Fruit fly (Drosophila melanogaster) Kc167 (cell line): ENCODE measurements around the gene kuz.

Source experiments
- Myc ChIP-seq: fragments of >200 bp; optimal IDR thresholded peaks from 2 replicates; lab custom pipeline; 2017; ENCODE audit warnings: missing external identifiers
- Sin3A ChIP-seq: fragments of >200 bp; optimal IDR thresholded peaks from 2 replicates; lab custom pipeline; 2018; ENCODE audit warnings: missing external identifiers
- h ChIP-seq: fragments of >200 bp; optimal IDR thresholded peaks from 3 replicates; lab custom pipeline; 2018; ENCODE audit warnings: missing external identifiers
- insv ChIP-seq: fragments of >200 bp; optimal IDR thresholded peaks from 3 replicates; lab custom pipeline; 2018; ENCODE audit warnings: missing external identifiers
- psq ChIP-seq: fragments of >200 bp; optimal IDR thresholded peaks from 2 replicates; lab custom pipeline; 2017; ENCODE audit warnings: missing external identifiers
- ttk ChIP-seq: sonication (Bioruptor generic); optimal IDR thresholded peaks from 2 replicates; lab custom pipeline; 2017; ENCODE audit warnings: missing external identifiers

Gene kuz

DNA sequence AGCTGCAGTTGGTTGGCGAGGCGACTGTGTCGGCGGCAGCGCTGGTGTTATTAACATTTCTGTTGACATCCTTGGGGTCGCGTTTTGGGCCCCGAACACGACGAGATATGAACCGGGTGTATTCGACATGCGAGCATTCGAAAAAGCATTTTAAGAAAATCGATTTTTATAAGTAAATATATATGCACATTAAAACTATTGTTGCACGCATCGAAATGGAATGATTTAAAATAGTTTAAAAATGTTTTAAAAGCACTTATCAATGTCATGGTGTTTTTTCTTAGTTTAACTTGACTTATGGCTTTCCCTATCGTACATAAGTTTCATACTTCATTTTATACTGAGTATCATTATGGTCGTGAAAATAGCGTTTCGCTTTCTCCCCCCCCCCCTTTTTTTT, 28.1 kb upstream of the kuz start:
- no peak for TF ChIP-seq insv (lab: Kevin White, UChicago)

DNA sequence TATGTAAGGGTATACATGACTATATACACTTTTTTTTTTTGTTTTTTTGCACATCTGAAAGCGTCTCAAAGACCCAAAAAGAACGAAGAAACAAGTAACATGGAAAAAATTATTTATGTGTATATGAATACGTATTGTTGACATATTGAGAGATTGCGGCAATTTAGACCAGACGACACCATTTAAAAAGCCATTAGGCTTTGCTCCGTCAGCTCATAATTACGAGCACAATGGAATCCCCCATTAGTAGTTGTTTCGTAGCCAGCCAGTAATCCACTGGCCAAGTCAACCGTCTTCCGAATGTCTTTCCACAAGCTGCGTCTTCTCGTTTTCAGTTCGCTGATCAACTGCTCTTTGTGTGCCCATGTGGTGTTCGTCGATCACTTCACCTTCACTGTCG, 22.4 kb upstream of the kuz start, which contains the start of gene CG33640:
CG33640 (plus strand) TSS at position 301 of the 400 bp plus-strand sequence.
- no peak for TF ChIP-seq Myc (lab: Kevin White, UChicago)
- no peak for TF ChIP-seq ttk
- TF ChIP-seq insv (lab: Kevin White, UChicago): no peak
- no peak for TF ChIP-seq h
- TF ChIP-seq Sin3A: no peak
- TF ChIP-seq psq (lab: Kevin White, UChicago): no peak

DNA sequence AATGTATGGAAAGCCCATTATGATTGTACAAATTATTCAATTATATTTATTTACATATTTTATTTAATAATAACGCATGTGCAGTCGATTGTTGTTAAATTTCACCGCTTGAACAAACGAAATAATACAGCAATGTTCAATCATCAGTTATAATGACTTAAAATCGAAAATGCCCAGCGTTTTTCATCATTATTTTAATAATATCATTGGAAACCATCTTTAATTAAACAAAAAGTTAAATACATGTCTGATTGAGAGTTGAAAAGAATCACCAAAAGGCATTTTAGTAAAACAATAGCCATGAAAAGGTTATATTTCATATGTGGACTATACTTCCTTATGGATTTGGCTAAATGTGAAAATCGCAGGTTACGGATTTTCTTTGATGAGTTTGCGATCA, 21.2 kb upstream of the kuz start, which contains the start of gene CG33641:
CG33641 (plus strand) TSS at position 301 of the 400 bp plus-strand sequence.
- no peak for TF ChIP-seq psq (lab: Kevin White, UChicago)
- no peak for TF ChIP-seq ttk
- no peak for TF ChIP-seq h
- TF ChIP-seq Sin3A: no peak
- TF ChIP-seq insv (lab: Kevin White, UChicago): no peak
- TF ChIP-seq Myc (lab: Kevin White, UChicago): no peak

DNA sequence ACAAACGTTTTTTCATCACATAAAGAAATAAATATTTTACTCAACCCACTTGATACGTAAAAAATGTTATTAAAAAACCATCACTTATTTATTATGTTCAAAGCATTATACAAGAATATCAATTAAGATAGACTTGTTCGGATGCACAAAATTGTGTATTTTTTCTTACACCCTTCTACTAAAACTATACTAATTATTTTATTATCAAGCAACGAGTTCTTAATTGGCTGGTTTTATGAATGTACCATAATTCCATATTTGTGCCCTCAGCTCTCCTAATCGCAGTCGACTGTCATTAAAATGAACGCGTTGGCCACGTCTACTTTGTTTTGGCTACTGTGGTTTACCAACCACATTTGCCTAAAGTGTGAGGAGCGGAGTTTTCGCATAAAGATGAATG, 20.3 kb upstream of the kuz start, which contains the start of gene CG33642:
CG33642 (plus strand) TSS at position 301 of the 400 bp plus-strand sequence.
- TF ChIP-seq Sin3A: no peak

DNA sequence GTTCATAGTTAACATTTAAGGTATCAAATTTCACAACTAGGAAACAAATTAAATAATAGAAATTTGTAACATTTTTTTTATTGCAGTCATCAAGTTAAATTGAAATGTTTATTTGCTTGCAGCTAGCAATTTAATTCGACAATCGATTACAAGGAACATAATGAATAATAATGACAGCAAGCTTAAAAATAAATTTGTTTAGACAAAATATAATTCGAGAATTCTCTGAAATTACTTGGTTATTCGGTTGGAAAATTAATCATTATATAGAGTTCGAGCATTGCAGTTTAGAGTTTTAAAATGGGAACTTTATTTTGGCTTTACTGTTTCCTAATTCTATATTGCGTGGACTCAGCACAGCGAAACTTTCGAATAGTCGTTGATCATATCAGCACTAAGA, 19.2 kb upstream of the kuz start, which contains the start of gene CG33643:
CG33643 (plus strand) TSS at position 301 of the 400 bp plus-strand sequence.
- TF ChIP-seq psq (lab: Kevin White, UChicago): no peak
- no peak for TF ChIP-seq h
- TF ChIP-seq ttk: no peak
- TF ChIP-seq Sin3A: no peak
- TF ChIP-seq insv (lab: Kevin White, UChicago): no peak
- no peak for TF ChIP-seq Myc (lab: Kevin White, UChicago)

DNA sequence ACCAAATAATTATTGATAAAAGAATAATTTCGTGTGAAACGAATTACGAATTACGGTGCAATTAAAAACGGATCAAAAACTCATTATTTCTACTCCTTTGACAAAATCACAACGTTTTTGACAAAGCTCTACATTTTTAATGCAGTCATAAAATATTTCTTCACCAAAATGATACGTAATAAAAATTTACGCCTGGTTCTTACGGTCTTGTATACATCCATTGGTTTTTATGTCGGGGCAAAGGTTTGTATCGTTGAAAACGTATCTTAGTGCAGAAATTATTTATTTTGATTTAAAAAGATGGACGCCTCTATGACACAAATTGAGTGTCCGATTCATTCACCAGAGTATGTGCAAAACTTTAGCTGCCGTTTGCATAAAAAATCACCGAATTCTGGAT, 18.2 kb upstream of the kuz start, which contains the start of gene CG33644:
CG33644 (plus strand) TSS at position 301 of the 400 bp plus-strand sequence.
- TF ChIP-seq Myc (lab: Kevin White, UChicago) (no peak), h (no peak), insv (lab: Kevin White, UChicago) (no peak), ttk (no peak), Sin3A (no peak), psq (lab: Kevin White, UChicago) (no peak)

DNA sequence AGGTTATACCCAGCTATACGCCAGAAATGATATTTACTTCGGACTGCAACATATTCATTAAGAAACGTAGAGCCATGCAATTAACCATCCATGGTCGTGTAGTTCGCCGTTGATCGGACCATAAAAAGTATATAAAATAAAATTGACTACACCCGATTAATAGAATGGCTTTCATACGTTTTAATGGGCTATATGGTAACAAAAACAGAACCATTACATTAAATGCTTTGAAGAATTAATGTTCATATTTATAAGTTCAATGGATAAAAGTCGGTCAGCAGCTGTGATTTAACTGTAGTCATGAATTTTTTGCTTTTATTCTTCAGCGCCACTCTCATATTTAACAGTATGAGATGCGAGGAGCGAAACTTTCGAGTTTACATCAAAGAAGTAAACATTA, 17.4 kb upstream of the kuz start, which contains the start of gene CG33645:
CG33645 (plus strand) TSS at position 301 of the 400 bp plus-strand sequence.
- no peak for TF ChIP-seq h
- TF ChIP-seq Myc (lab: Kevin White, UChicago): no peak
- TF ChIP-seq Sin3A: no peak
- no peak for TF ChIP-seq ttk
- no peak for TF ChIP-seq insv (lab: Kevin White, UChicago)
- no peak for TF ChIP-seq psq (lab: Kevin White, UChicago)

DNA sequence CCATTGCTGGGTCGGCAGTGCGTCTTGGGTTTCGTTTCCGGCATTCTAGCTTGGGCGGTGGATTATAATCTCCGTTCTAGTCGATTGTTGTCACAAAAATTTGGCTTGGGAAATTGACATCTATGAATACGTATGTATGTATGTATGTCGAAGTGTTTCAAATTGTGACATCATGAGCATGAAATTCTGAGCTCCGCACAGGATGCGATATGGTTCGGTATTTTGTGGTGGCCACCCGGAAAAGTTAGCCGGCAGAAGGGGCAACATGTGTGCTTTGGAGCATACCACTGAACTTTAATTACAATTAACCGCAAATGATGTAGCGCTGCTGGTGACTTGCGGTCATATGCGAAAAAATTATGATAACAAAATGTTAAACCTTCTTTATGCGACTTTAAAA, 14.3 kb upstream of the kuz start, which contains the start of gene CG15638:
CG15638 (minus strand) TSS at position 101 of the 400 bp plus-strand sequence.
- TF ChIP-seq ttk (no peak), h (no peak), psq (lab: Kevin White, UChicago) (no peak), Sin3A (no peak), insv (lab: Kevin White, UChicago) (no peak), Myc (lab: Kevin White, UChicago) (no peak)

DNA sequence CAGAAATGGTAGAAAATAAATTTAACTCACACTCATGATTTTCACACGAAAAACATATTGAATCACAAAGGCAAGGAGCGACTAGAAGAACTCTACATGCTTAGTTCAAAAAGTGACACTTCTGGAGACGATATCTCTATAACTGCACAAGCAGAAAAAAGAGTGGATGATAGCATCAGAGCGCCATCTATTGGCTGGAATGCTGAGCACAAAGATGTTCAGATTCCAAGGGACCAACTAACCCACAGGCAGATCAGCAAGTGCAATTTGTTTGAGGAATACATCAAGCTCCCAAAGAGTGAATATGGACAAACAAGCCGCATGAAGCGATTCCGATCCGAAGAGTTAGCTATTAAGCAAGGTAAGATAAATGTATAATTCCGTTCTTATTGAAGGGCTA, 9.2 kb upstream of the kuz start, which contains the start of gene CG16852:
CG16852 (plus strand) TSS at position 48 of the 400 bp plus-strand sequence.
- no peak for TF ChIP-seq psq (lab: Kevin White, UChicago)
- no peak for TF ChIP-seq ttk
- TF ChIP-seq Sin3A: no peak
- no peak for TF ChIP-seq insv (lab: Kevin White, UChicago)
- no peak for TF ChIP-seq h
- no peak for TF ChIP-seq Myc (lab: Kevin White, UChicago)

DNA sequence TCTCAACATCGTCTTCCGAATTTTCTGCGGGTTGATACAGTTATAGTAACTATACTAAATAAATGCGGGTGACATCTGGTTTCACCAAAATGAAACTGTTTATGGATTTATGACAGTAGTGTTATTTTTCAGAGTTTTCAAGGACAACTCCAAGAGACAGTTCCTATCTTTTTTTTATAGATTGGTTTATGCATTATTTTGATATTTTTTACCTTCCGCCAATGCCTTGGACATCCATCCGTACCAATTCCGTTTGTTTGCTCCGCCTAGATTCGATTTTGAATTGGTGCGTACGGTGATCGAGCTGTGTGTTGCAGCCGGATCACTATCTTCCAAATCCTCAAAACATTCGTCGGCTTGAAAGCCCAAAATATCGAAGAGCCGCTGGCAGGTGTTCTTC, 8.0 kb upstream of the kuz start, which contains the start of gene CG16853:
CG16853 (plus strand) TSS at position 301 of the 400 bp plus-strand sequence.
- TF ChIP-seq psq (lab: Kevin White, UChicago) (no peak), Myc (lab: Kevin White, UChicago) (no peak), h (no peak), Sin3A (no peak), insv (lab: Kevin White, UChicago) (no peak), ttk (no peak)

DNA sequence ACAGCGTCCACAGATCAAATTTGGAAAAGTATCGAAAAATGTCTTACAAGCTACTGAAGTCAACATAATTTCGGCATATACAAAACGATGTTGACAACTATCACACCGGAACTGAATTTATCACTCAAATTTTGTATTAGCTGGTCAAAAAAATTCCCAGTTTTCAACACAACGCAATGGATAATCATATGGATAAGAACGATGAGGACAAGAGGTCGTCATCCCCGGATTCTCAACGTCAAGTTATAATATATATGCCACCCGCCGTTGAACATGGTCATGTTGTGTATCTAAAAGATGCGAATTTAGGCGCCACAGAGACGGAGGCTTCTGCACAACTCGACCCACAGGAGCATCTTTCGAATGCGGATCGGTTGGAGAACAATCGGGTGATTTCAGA, 7.5 kb upstream of the kuz start, which contains the start of gene CG9263:
CG9263 (minus strand) TSS at position 101 of the 400 bp plus-strand sequence.
- TF ChIP-seq psq (lab: Kevin White, UChicago) (no peak), h (no peak), ttk (no peak), Sin3A (no peak), insv (lab: Kevin White, UChicago) (no peak), Myc (lab: Kevin White, UChicago) (no peak)

DNA sequence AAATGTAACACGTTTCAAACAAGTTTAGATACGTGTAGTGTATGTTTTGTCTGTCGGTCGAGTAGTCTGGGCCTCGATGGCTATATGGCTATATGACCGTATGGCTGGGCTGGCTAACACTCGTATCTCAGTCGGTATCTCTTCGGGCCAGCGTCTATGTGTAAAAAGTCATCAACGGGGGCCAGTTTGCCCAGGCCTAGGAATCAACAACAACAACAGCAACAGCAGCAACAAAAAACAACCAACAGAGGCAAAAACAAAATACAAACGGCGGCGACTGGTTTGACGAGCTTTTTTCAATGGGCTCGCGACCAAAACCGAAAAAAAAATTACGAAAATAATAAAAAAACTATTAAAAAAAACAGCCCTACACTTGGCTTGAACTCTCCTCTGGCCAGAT, 4.3 kb upstream of the kuz start:
- no peak for TF ChIP-seq h
- TF ChIP-seq Myc (lab: Kevin White, UChicago): no peak
- TF ChIP-seq Sin3A: no peak
- no peak for TF ChIP-seq psq (lab: Kevin White, UChicago)
- no peak for TF ChIP-seq insv (lab: Kevin White, UChicago)
- TF ChIP-seq ttk: no peak
